Worm (Caenorhabditis elegans): ENCODE data around the gene D1014.7.

Gene D1014.7

ce11 chrV:8075712-8076111, 42.4 kb upstream of the D1014.7 start, which contains the start of gene catp-3:
Gene catp-3, plus strand, starts transcription at chrV:8076012.
- no peak for TF ChIP-seq unc-62 (GFP tag; optimal IDR thresholded peaks at IDR 0.05)
- TF ChIP-seq nfya-1 (tag; optimal IDR thresholded peaks at IDR 0.05; ENCODE audit: insufficient read depth), result no peak

- TF ChIP-seq fkh-2 (tag; optimal IDR thresholded peaks at IDR 0.05) (no peak), nhr-12 (tag; optimal IDR thresholded peaks at IDR 0.05) (no peak), snpc-4 (tag; optimal IDR thresholded peaks at IDR 0.05) (no peak), lin-15B (tag; optimal IDR thresholded peaks at IDR 0.05) (no peak), egl-27 (tag; optimal IDR thresholded peaks at IDR 0.05) (no peak), eor-1 (tag; optimal IDR thresholded peaks at IDR 0.05) (no peak), nhr-77 (tag; optimal IDR thresholded peaks at IDR 0.05) (no peak), elt-3 (tag; optimal IDR thresholded peaks at IDR 0.05) (no peak)
These were observed 38.3 kb upstream of the D1014.7 start for ce11 chrV:8079813-8080212.

- TF ChIP-seq jun-1 (tag; optimal IDR thresholded peaks at IDR 0.05), result no peak
These were observed 36.5 kb upstream of the D1014.7 start, which contains the start of gene str-131 for ce11 chrV:8081579-8081978. Gene str-131, minus strand, starts transcription at chrV:8081679.

ce11 chrV:8085141-8085540, 32.9 kb upstream of the D1014.7 start, which contains the start of gene C09H5.7:
Gene C09H5.7, minus strand, starts transcription at chrV:8085241.
- TF ChIP-seq nhr-76 (tag; optimal IDR thresholded peaks at IDR 0.05), result no peak
- no peak for TF ChIP-seq snpc-4 (tag; optimal IDR thresholded peaks at IDR 0.05)
- no peak for TF ChIP-seq unc-62 (GFP tag; optimal IDR thresholded peaks at IDR 0.05)
- no peak for TF ChIP-seq ceh-16 (tag; optimal IDR thresholded peaks at IDR 0.05)
- no peak for TF ChIP-seq nhr-12 (tag; optimal IDR thresholded peaks at IDR 0.05)
- no peak for TF ChIP-seq ceh-82 (tag; optimal IDR thresholded peaks at IDR 0.05)
- TF ChIP-seq lsy-12 (tag; optimal IDR thresholded peaks at IDR 0.05), result no peak
- TF ChIP-seq nfya-1 (tag; optimal IDR thresholded peaks at IDR 0.05; ENCODE audit: insufficient read depth), result no peak
- no peak for TF ChIP-seq lin-15B (tag; optimal IDR thresholded peaks at IDR 0.05)
- no peak for TF ChIP-seq ZK546.5 (tag; optimal IDR thresholded peaks at IDR 0.05)
- no peak for TF ChIP-seq ztf-11 (tag; optimal IDR thresholded peaks at IDR 0.05)
- TF ChIP-seq fkh-10 (GFP tag; optimal IDR thresholded peaks at IDR 0.05), result no peak
- no peak for TF ChIP-seq ceh-28 (tag; optimal IDR thresholded peaks at IDR 0.05)
- TF ChIP-seq fkh-2 (tag; optimal IDR thresholded peaks at IDR 0.05), result no peak

ce11 chrV:8090595-8090994, 27.5 kb upstream of the D1014.7 start, which contains the start of gene str-130:
Gene str-130, minus strand, starts transcription at chrV:8090695.
- TF ChIP-seq unc-62 (GFP tag; optimal IDR thresholded peaks at IDR 0.05) (no peak), lin-39 (tag; optimal IDR thresholded peaks at IDR 0.05) (no peak), pqm-1 (tag; optimal IDR thresholded peaks at IDR 0.05) (no peak), unc-39 (tag; optimal IDR thresholded peaks at IDR 0.05) (no peak), zag-1 (tag; optimal IDR thresholded peaks at IDR 0.05) (no peak), egl-5 (tag; optimal IDR thresholded peaks at IDR 0.05) (no peak), elt-1 (tag; optimal IDR thresholded peaks at IDR 0.05) (no peak), ztf-4 (tag; optimal IDR thresholded peaks at IDR 0.05) (no peak), nhr-43 (tag; optimal IDR thresholded peaks at IDR 0.05; ENCODE audit: poor library complexity, severe bottlenecking) (no peak), nhr-76 (tag; optimal IDR thresholded peaks at IDR 0.05) (no peak), nhr-28 (tag; optimal IDR thresholded peaks at IDR 0.05) (no peak), elt-3 (tag; optimal IDR thresholded peaks at IDR 0.05) (no peak), nhr-25 (tag; optimal IDR thresholded peaks at IDR 0.05) (no peak)

- TF ChIP-seq ceh-28 (tag; optimal IDR thresholded peaks at IDR 0.05) (no peak), nhr-43 (tag; optimal IDR thresholded peaks at IDR 0.05; ENCODE audit: poor library complexity, severe bottlenecking) (no peak), ztf-4 (tag; optimal IDR thresholded peaks at IDR 0.05) (no peak), egl-5 (tag; optimal IDR thresholded peaks at IDR 0.05) (no peak), jun-1 (tag; optimal IDR thresholded peaks at IDR 0.05) (no peak), nhr-77 (tag; optimal IDR thresholded peaks at IDR 0.05) (no peak), nhr-237 (tag; optimal IDR thresholded peaks at IDR 0.05) (no peak), nhr-25 (tag; optimal IDR thresholded peaks at IDR 0.05) (no peak), unc-39 (tag; optimal IDR thresholded peaks at IDR 0.05) (no peak), snpc-4 (tag; optimal IDR thresholded peaks at IDR 0.05) (no peak), skn-1 (tag; optimal IDR thresholded peaks at IDR 0.05) (no peak), elt-3 (tag; optimal IDR thresholded peaks at IDR 0.05) (no peak), fkh-10 (GFP tag; optimal IDR thresholded peaks at IDR 0.05) (no peak), lin-39 (tag; optimal IDR thresholded peaks at IDR 0.05) (no peak), nfya-1 (tag; optimal IDR thresholded peaks at IDR 0.05; ENCODE audit: insufficient read depth) (no peak), nhr-76 (tag; optimal IDR thresholded peaks at IDR 0.05) (no peak), lin-15B (tag; optimal IDR thresholded peaks at IDR 0.05) (no peak), nhr-11 (tag; optimal IDR thresholded peaks at IDR 0.05) (no peak), ceh-82 (tag; optimal IDR thresholded peaks at IDR 0.05) (no peak), lsy-12 (tag; optimal IDR thresholded peaks at IDR 0.05) (no peak)
These were observed 25.7 kb upstream of the D1014.7 start, which contains the start of gene str-129 for ce11 chrV:8092385-8092784. Gene str-129, minus strand, starts transcription at chrV:8092485.

Data from whole organism, L3 larva.